Fruit fly (Drosophila melanogaster) whole organism, embryonic: ENCODE data around the gene Ero1L.

Source experiments
- Adf1 ChIP-seq: fragments of 200-800 bp; sonication (Bioruptor generic); IDR thresholded peaks from 2 replicates; pipeline ENCODE4 v1.3.6; 2022; ENCODE audit warnings: missing biosample characterization, missing genetic modification characterization
- CG1024 ChIP-seq: fragments of 200-800 bp; sonication (Bioruptor generic); IDR thresholded peaks from 2 replicates; pipeline ENCODE4 v1.3.6; 2022; ENCODE audit warnings: missing biosample characterization, missing genetic modification characterization
- CG11093 ChIP-seq: fragments of 200-800 bp; sonication (Bioruptor generic); IDR thresholded peaks from 3 replicates; pipeline ENCODE4 v1.3.6; 2022; ENCODE audit warnings: missing biosample characterization, missing genetic modification characterization
- CG12391 ChIP-seq: fragments of 200-800 bp; sonication (Bioruptor generic); optimal IDR thresholded peaks from 3 replicates; lab custom pipeline; 2018; ENCODE audit warnings: missing biosample characterization, mild to moderate bottlenecking, missing genetic modification characterization, moderate library complexity
- CG12942 ChIP-seq: fragments of 200-800 bp; sonication (Bioruptor generic); optimal IDR thresholded peaks from 3 replicates; lab custom pipeline; 2016; ENCODE audit warnings: missing biosample characterization, missing genetic modification characterization
- CG14441 ChIP-seq: fragments of 200-800 bp; sonication (Bioruptor generic); IDR thresholded peaks from 2 replicates; pipeline ENCODE4 v1.3.6; 2022; ENCODE audit warnings: missing biosample characterization, missing genetic modification characterization
- CG15269 ChIP-seq: fragments of 200-800 bp; sonication (Bioruptor generic); optimal IDR thresholded peaks from 2 replicates; lab custom pipeline; 2018; ENCODE audit warnings: missing biosample characterization, mild to moderate bottlenecking, missing genetic modification characterization, moderate library complexity
- CG1529 ChIP-seq: fragments of 200-800 bp; sonication (Bioruptor generic); optimal IDR thresholded peaks from 3 replicates; lab custom pipeline; 2018; ENCODE audit warnings: missing biosample characterization, missing genetic modification characterization
- CG1602 ChIP-seq: fragments of 200-800 bp; sonication (Bioruptor generic); optimal IDR thresholded peaks from 3 replicates; lab custom pipeline; 2016; ENCODE audit warnings: missing biosample characterization, missing genetic modification characterization
- CG16779 ChIP-seq: fragments of 200-800 bp; sonication (Bioruptor generic); IDR thresholded peaks from 2 replicates; pipeline ENCODE4 v1.3.6; 2022; ENCODE audit warnings: missing biosample characterization, missing genetic modification characterization
- CG17385 ChIP-seq: fragments of 200-800 bp; sonication (Bioruptor generic); optimal IDR thresholded peaks from 3 replicates; lab custom pipeline; 2018; ENCODE audit warnings: missing biosample characterization, mild to moderate bottlenecking, missing genetic modification characterization
- CG18262 ChIP-seq: fragments of 200-800 bp; optimal IDR thresholded peaks from 3 replicates; lab custom pipeline; 2019; ENCODE audit warnings: missing biosample characterization, mild to moderate bottlenecking, missing genetic modification characterization, moderate library complexity
- CG18476 ChIP-seq: fragments of 200-800 bp; sonication (Bioruptor generic); optimal IDR thresholded peaks from 2 replicates; lab custom pipeline; 2016; ENCODE audit warnings: missing biosample characterization, mild to moderate bottlenecking, missing genetic modification characterization
- CG18619 ChIP-seq: fragments of 200-800 bp; sonication (Bioruptor generic); optimal IDR thresholded peaks from 3 replicates; lab custom pipeline; 2017; ENCODE audit warnings: missing biosample characterization, mild to moderate bottlenecking, missing genetic modification characterization
- CG2129 ChIP-seq: fragments of 200-800 bp; sonication (Bioruptor generic); IDR thresholded peaks from 2 replicates; pipeline ENCODE4 v1.3.6; 2022; ENCODE audit warnings: missing biosample characterization, missing genetic modification characterization; ENCODE audit not compliant: partially characterized antibody
- CG2199 ChIP-seq: fragments of 200-800 bp; sonication (Bioruptor generic); IDR thresholded peaks from 3 replicates; pipeline ENCODE4 v1.3.6; 2022; ENCODE audit warnings: missing biosample characterization, missing genetic modification characterization
- CG3163 ChIP-seq: fragments of 200-800 bp; sonication (Bioruptor generic); optimal IDR thresholded peaks from 3 replicates; lab custom pipeline; 2016; ENCODE audit warnings: missing biosample characterization, missing genetic modification characterization
- CG3726 ChIP-seq: fragments of 200-800 bp; sonication (Bioruptor generic); IDR thresholded peaks from 3 replicates; pipeline ENCODE4, ENCODE4 v1.3.6; 2022; ENCODE audit warnings: missing biosample characterization, missing genetic modification characterization
- CG43689 ChIP-seq: fragments of 200-800 bp; sonication (Bioruptor generic); IDR thresholded peaks from 2 replicates; pipeline ENCODE4 v1.3.6; 2022; ENCODE audit warnings: missing biosample characterization, missing genetic modification characterization
- CG4854 ChIP-seq: fragments of 200-800 bp; sonication (Bioruptor generic); optimal IDR thresholded peaks from 2 replicates; lab custom pipeline; 2016; ENCODE audit warnings: missing biosample characterization, missing genetic modification characterization, inconsistent platforms
- CG6813 ChIP-seq: fragments of 200-800 bp; sonication (Bioruptor generic); optimal IDR thresholded peaks from 2 replicates; lab custom pipeline; 2017; ENCODE audit warnings: missing biosample characterization, missing genetic modification characterization, mild to moderate bottlenecking, moderate library complexity, missing genetic modification reagents
- CG9609 ChIP-seq: fragments of 200-800 bp; sonication (Bioruptor generic); optimal IDR thresholded peaks from 3 replicates; lab custom pipeline; 2016; ENCODE audit warnings: missing biosample characterization, missing genetic modification characterization
- CoRest ChIP-seq: fragments of 200-800 bp; sonication (Bioruptor generic); optimal IDR thresholded peaks from 3 replicates; lab custom pipeline; 2018; ENCODE audit warnings: missing biosample characterization, mild to moderate bottlenecking, missing genetic modification characterization, moderate library complexity
- Deaf1 ChIP-seq: fragments of 200-800 bp; optimal IDR thresholded peaks from 3 replicates; lab custom pipeline; 2019; ENCODE audit warnings: missing biosample characterization, mild to moderate bottlenecking, missing genetic modification characterization, moderate library complexity
- Dek ChIP-seq: fragments of 200-800 bp; sonication (Bioruptor generic); optimal IDR thresholded peaks from 3 replicates; lab custom pipeline; 2019; ENCODE audit warnings: missing biosample characterization, mild to moderate bottlenecking, missing genetic modification characterization, moderate library complexity
- Drgx ChIP-seq: fragments of 200-800 bp; sonication (Bioruptor generic); IDR thresholded peaks from 2 replicates; pipeline ENCODE4 v1.3.6; 2022; ENCODE audit warnings: missing biosample characterization, missing genetic modification characterization
- Max ChIP-seq: fragments of 200-800 bp; sonication (Bioruptor generic); optimal IDR thresholded peaks from 2 replicates; lab custom pipeline; 2016; ENCODE audit warnings: missing biosample characterization, mild to moderate bottlenecking, missing genetic modification characterization
- NC2β ChIP-seq: fragments of 200-800 bp; sonication (Bioruptor generic); optimal IDR thresholded peaks from 2 replicates; lab custom pipeline; 2016; ENCODE audit warnings: missing biosample characterization, missing genetic modification characterization
- Sry-δ ChIP-seq: fragments of 200-800 bp; sonication (Bioruptor generic); optimal IDR thresholded peaks from 2 replicates; lab custom pipeline; 2016; ENCODE audit warnings: missing biosample characterization, missing genetic modification characterization
- Stat92E ChIP-seq, 3 experiments: fragments of >200 bp in 2 of 3; fragments of 200-800 bp in 1 of 3; sonication (Bioruptor generic) in 1 of 3; optimal IDR thresholded peaks; 2 replicates each; lab custom pipeline; 2017 to 2019; ENCODE audit warnings: missing biosample characterization in 3 of 3, missing genetic modification characterization in 3 of 3, mild to moderate bottlenecking in 1 of 3, moderate library complexity in 1 of 3
- TFAM ChIP-seq: fragments of 200-800 bp; sonication (Bioruptor generic); optimal IDR thresholded peaks from 2 replicates; lab custom pipeline; 2017; ENCODE audit warnings: missing biosample characterization, missing genetic modification characterization, inconsistent platforms
- bcd ChIP-seq: fragments of 200-800 bp; sonication (Bioruptor generic); optimal IDR thresholded peaks from 2 replicates; lab custom pipeline; 2017; ENCODE audit warnings: missing biosample characterization, mild to moderate bottlenecking, missing genetic modification characterization
- cato ChIP-seq: fragments of 200-800 bp; sonication (Bioruptor generic); optimal IDR thresholded peaks from 2 replicates; lab custom pipeline; 2016; ENCODE audit warnings: missing biosample characterization, missing genetic modification characterization, borderline replicate concordance
- dati ChIP-seq: fragments of 200-800 bp; sonication (Bioruptor generic); IDR thresholded peaks from 2 replicates; pipeline ENCODE4 v1.3.6; 2022; ENCODE audit warnings: missing biosample characterization, missing genetic modification characterization
- disco-r ChIP-seq: fragments of 200-800 bp; sonication (Bioruptor generic); optimal IDR thresholded peaks from 2 replicates; lab custom pipeline; 2016; ENCODE audit warnings: missing biosample characterization, missing genetic modification characterization
- eve ChIP-seq, 2 experiments: fragments of >200 bp; optimal IDR thresholded peaks; 2 replicates each; lab custom pipeline; 2017; ENCODE audit warnings: missing biosample characterization in 2 of 2, missing genetic modification characterization in 2 of 2
- grau ChIP-seq: fragments of 200-800 bp; optimal IDR thresholded peaks from 3 replicates; lab custom pipeline; 2019; ENCODE audit warnings: missing biosample characterization, mild to moderate bottlenecking, missing genetic modification characterization, moderate library complexity
- grn ChIP-seq: fragments of 200-800 bp; sonication (Bioruptor generic); optimal IDR thresholded peaks from 3 replicates; lab custom pipeline; 2017; ENCODE audit warnings: missing biosample characterization, missing genetic modification characterization
- h ChIP-seq: fragments of >200 bp; optimal IDR thresholded peaks from 2 replicates; lab custom pipeline; 2017
- ind ChIP-seq: fragments of 200-800 bp; sonication (Bioruptor generic); optimal IDR thresholded peaks from 3 replicates; lab custom pipeline; 2016; ENCODE audit warnings: missing biosample characterization, missing genetic modification characterization
- mirr ChIP-seq: fragments of 200-800 bp; sonication (Bioruptor generic); optimal IDR thresholded peaks from 3 replicates; lab custom pipeline; 2018; ENCODE audit warnings: missing biosample characterization, mild to moderate bottlenecking, missing genetic modification characterization
- org-1 ChIP-seq: fragments of 200-800 bp; sonication (Bioruptor generic); optimal IDR thresholded peaks from 2 replicates; lab custom pipeline; 2017; ENCODE audit warnings: missing biosample characterization, missing genetic modification characterization
- vnd ChIP-seq: fragments of 200-800 bp; sonication (Bioruptor generic); IDR thresholded peaks from 3 replicates; pipeline ENCODE4 v1.3.6; 2022; ENCODE audit warnings: missing biosample characterization, missing genetic modification characterization; ENCODE audit not compliant: partially characterized antibody

Gene Ero1L

dm6 chr3L:4169957-4170651 lies at the start of gene Ero1L (continued):
- TF ChIP-seq ind (GFP tag; lab: Kevin White, UChicago) = peak; percentile 2
- TF ChIP-seq cato (GFP tag; lab: Kevin White, UChicago) = no peak
- no peak for TF ChIP-seq h (lab: Kevin White, UChicago)
- TF ChIP-seq CG18476 (GFP tag; lab: Kevin White, UChicago) = no peak
- peak; percentile 24 for TF ChIP-seq CG3163 (GFP tag; lab: Kevin White, UChicago)
- no peak for TF ChIP-seq CG43689
- no peak for TF ChIP-seq NC2β
- TF ChIP-seq CG6813 (GFP tag; lab: Kevin White, UChicago) = no peak
- TF ChIP-seq Drgx (GFP tag; lab: Robert Waterston, UW) = peak; percentile 22; the same call in 1 of the 2 replicates
- no peak for TF ChIP-seq disco-r (GFP tag; lab: Kevin White, UChicago)
- TF ChIP-seq grau = peak; percentile 12
- peak; percentile 38 for TF ChIP-seq Dek (tag; lab: Kevin White, UChicago)
- TF ChIP-seq bcd (GFP tag; lab: Kevin White, UChicago) = no peak
- peak; percentile 69 for TF ChIP-seq CoRest
- TF ChIP-seq CG12391 (tag; lab: Kevin White, UChicago) = peak; percentile 55
- peak; percentile 43; the same call in 1 of the 2 replicates for TF ChIP-seq Adf1 (GFP tag; lab: Robert Waterston, UW)
- no peak for TF ChIP-seq TFAM
- 0 out of 2 replicates have a peak, but pooled peaks have one; percentile 31 for TF ChIP-seq CG14441 (GFP tag; lab: Robert Waterston, UW)
- peak; percentile 25 for TF ChIP-seq CG1602 (GFP tag; lab: Kevin White, UChicago)
- TF ChIP-seq CG4854 (GFP tag; lab: Kevin White, UChicago) = no peak
- TF ChIP-seq CG2199 (GFP tag; lab: Robert Waterston, UW) = peak; percentile 65; the same call in 1 of the 3 replicates
- peak; percentile 9 for TF ChIP-seq Sry-δ (GFP tag; lab: Kevin White, UChicago)
- TF ChIP-seq Max = peak; percentile 39
- no peak for TF ChIP-seq mirr (GFP tag; lab: Kevin White, UChicago)
- no peak for TF ChIP-seq vnd
- no peak for TF ChIP-seq CG1529 (GFP tag; lab: Kevin White, UChicago)
- peak; percentile 55 for TF ChIP-seq CG18262 (tag; lab: Kevin White, UChicago)
- TF ChIP-seq Stat92E (GFP tag; optimal IDR thresholded peaks at IDR 0.05; lab: Kevin White, UChicago) = peak in 1 of 3 experiments; percentile 24
- no peak for TF ChIP-seq CG12942 (GFP tag; lab: Kevin White, UChicago)
- TF ChIP-seq Deaf1 = no peak
- TF ChIP-seq CG11093 (GFP tag; lab: Robert Waterston, UW) = no peak
- no peak for TF ChIP-seq CG9609 (GFP tag; lab: Kevin White, UChicago)
- TF ChIP-seq CG2129 = no peak
- TF ChIP-seq CG1024 = no peak
- TF ChIP-seq grn (GFP tag; lab: Kevin White, UChicago) = no peak
- TF ChIP-seq org-1 (GFP tag; lab: Kevin White, UChicago) = no peak
- TF ChIP-seq CG15269 (tag; lab: Kevin White, UChicago) = no peak
- no peak for TF ChIP-seq CG16779 (GFP tag; lab: Robert Waterston, UW)
- peak; percentile 13 for TF ChIP-seq CG18619 (GFP tag; lab: Kevin White, UChicago)
- TF ChIP-seq CG17385 (GFP tag; lab: Kevin White, UChicago) = no peak

- TF ChIP-seq grau = peak; percentile 50
- peak in 1 of 2 experiments; percentile 58 for TF ChIP-seq eve (GFP tag; optimal IDR thresholded peaks at IDR 0.05; lab: Kevin White, UChicago)
- TF ChIP-seq CG3726 (GFP tag; lab: Robert Waterston, UW) = no peak
- TF ChIP-seq dati (GFP tag; lab: Robert Waterston, UW) = no peak
- TF ChIP-seq, all 482 proteins: peak for 2
Observed at dm6 chr3L:4121589-4121988, 48.6 kb upstream of the Ero1L start.
